Fruit fly (Drosophila melanogaster): ENCODE results near the gene CG12605.

- TF ChIP-seq CG33557 (GFP tag; optimal IDR thresholded peaks at IDR 0.05) (no peak), CG6683 (GFP tag; optimal IDR thresholded peaks at IDR 0.05) (no peak), CG8765 (GFP tag; IDR thresholded peaks at IDR 0.05) (no peak), TFAM (GFP tag; optimal IDR thresholded peaks at IDR 0.05) (no peak), ERR (GFP tag; optimal IDR thresholded peaks at IDR 0.05) (no peak), Myb (GFP tag; optimal IDR thresholded peaks at IDR 0.05) (peak; percentile 13), ftz-f1 (GFP tag; optimal IDR thresholded peaks at IDR 0.05) (no peak), CkIIα-i1 (GFP tag; IDR thresholded peaks at IDR 0.05) (no peak), CG11696 (GFP tag; IDR thresholded peaks at IDR 0.05) (no peak)
Observed at dm6 chr3L:3947301-3947941, 17.1 kb downstream of the CG12605 start, which contains the start of gene CG10853.
